Worm (Caenorhabditis elegans): ENCODE results near the gene F16H6.4.
"Not testable (repeated sequence)": the region's sequence is repeated elsewhere in the genome, so short reads cannot be mapped to it uniquely, and the experiment has no call there.

DNA sequence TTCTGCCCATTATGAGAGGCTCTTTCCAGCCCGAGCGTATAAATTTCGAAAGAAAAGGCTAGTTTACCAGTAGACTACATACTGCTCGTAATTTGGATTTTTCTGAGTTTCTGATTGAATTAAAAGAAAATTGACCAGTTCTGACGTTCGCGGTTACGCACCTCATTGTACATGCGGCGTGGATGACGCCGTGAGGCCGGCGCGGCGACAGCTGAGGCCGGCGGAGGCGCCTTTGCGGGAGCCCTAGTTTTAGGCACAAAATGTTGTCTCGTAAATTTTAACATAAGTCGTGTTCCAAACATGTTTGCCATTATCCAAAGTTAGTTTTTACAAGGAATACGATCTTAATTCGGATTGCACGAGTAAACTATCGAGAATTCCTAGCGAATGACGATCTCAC is 18.3 kb downstream of the F16H6.4 start, which contains the start of gene F16H6.9:
- TF ChIP-seq lin-13 (tag; optimal IDR thresholded peaks at IDR 0.05); unc-39 (tag; optimal IDR thresholded peaks at IDR 0.05); snpc-4 (tag; optimal IDR thresholded peaks at IDR 0.05); zip-8 (tag; optimal IDR thresholded peaks at IDR 0.05); lsy-2 (tag; optimal IDR thresholded peaks at IDR 0.05); unc-62 (GFP tag; optimal IDR thresholded peaks at IDR 0.05); nhr-12 (tag; optimal IDR thresholded peaks at IDR 0.05); nhr-28 (tag; optimal IDR thresholded peaks at IDR 0.05); mep-1 (tag; optimal IDR thresholded peaks at IDR 0.05); nhr-237 (tag; optimal IDR thresholded peaks at IDR 0.05); pha-4 (tag; optimal IDR thresholded peaks at IDR 0.05); elt-1 (tag; optimal IDR thresholded peaks at IDR 0.05; ENCODE audit: borderline replicate concordance, insufficient read depth); lin-32 (GFP tag; optimal IDR thresholded peaks at IDR 0.05): not testable (repeated sequence)

All from whole organism, mixed stage, embryonic.